Fruit fly (Drosophila melanogaster) whole organism, prepupa: ENCODE measurements around the gene CG7968.

Experiments used
- Blimp-1 ChIP-seq: fragments of 200-800 bp; sonication (Bioruptor generic); optimal IDR thresholded peaks from 3 replicates; lab custom pipeline; 2017; ENCODE audit warnings: missing biosample characterization, missing genetic modification characterization, mild to moderate bottlenecking, moderate library complexity, missing genetic modification reagents
- CG10669 ChIP-seq: fragments of 200-800 bp; sonication (Bioruptor generic); optimal IDR thresholded peaks from 3 replicates; lab custom pipeline; 2018; ENCODE audit warnings: missing biosample characterization, mild to moderate bottlenecking, missing genetic modification characterization, moderate library complexity
- CG11762 ChIP-seq: fragments of 200-800 bp; sonication (Bioruptor generic); optimal IDR thresholded peaks from 3 replicates; lab custom pipeline; 2016; ENCODE audit warnings: missing biosample characterization, missing genetic modification characterization; ENCODE audit not compliant: insufficient read depth
- CG11902 ChIP-seq: fragments of 200-800 bp; sonication (Bioruptor generic); optimal IDR thresholded peaks from 3 replicates; lab custom pipeline; 2016; ENCODE audit warnings: missing biosample characterization, missing genetic modification characterization
- CG15336 ChIP-seq: fragments of 200-800 bp; sonication (Bioruptor generic); IDR thresholded peaks from 2 replicates; pipeline ENCODE4 v1.3.6; 2022; ENCODE audit warnings: missing biosample characterization, missing genetic modification characterization
- CG1621 ChIP-seq: fragments of 200-800 bp; sonication (Bioruptor generic); optimal IDR thresholded peaks from 3 replicates; lab custom pipeline; 2018; ENCODE audit warnings: missing biosample characterization, mild to moderate bottlenecking, missing genetic modification characterization
- CG16779 ChIP-seq: fragments of 200-800 bp; sonication (Bioruptor generic); optimal IDR thresholded peaks from 3 replicates; lab custom pipeline; 2017; ENCODE audit warnings: missing biosample characterization, mild to moderate bottlenecking, missing genetic modification characterization
- CG3032 ChIP-seq: fragments of 200-800 bp; optimal IDR thresholded peaks from 2 replicates; lab custom pipeline; 2019; ENCODE audit warnings: missing biosample characterization, mild to moderate bottlenecking, missing genetic modification characterization, moderate library complexity
- CG31627 ChIP-seq: fragments of 200-800 bp; sonication (Bioruptor generic); optimal IDR thresholded peaks from 3 replicates; lab custom pipeline; 2016; ENCODE audit warnings: missing biosample characterization, missing genetic modification characterization
- CG34406 ChIP-seq: fragments of 200-800 bp; sonication (Bioruptor generic); optimal IDR thresholded peaks from 3 replicates; lab custom pipeline; 2016; ENCODE audit warnings: missing biosample characterization, missing genetic modification characterization
- CG3919 ChIP-seq: fragments of 200-800 bp; sonication (Bioruptor generic); optimal IDR thresholded peaks from 3 replicates; lab custom pipeline; 2016; ENCODE audit warnings: missing biosample characterization, missing genetic modification characterization
- CG6276 ChIP-seq: fragments of 200-800 bp; sonication (Bioruptor generic); optimal IDR thresholded peaks from 2 replicates; lab custom pipeline; 2017; ENCODE audit warnings: missing biosample characterization, mild to moderate bottlenecking, missing genetic modification characterization
- CG6808 ChIP-seq: fragments of 200-800 bp; sonication (Bioruptor generic); optimal IDR thresholded peaks from 3 replicates; lab custom pipeline; 2017; ENCODE audit warnings: missing biosample characterization, missing genetic modification characterization, mild to moderate bottlenecking, moderate library complexity, missing genetic modification reagents
- CG7368 ChIP-seq: fragments of 200-800 bp; sonication (Bioruptor generic); optimal IDR thresholded peaks from 3 replicates; lab custom pipeline; 2016; ENCODE audit warnings: missing biosample characterization, missing genetic modification characterization
- CG9139 ChIP-seq: fragments of 200-800 bp; sonication (Bioruptor generic); optimal IDR thresholded peaks from 3 replicates; lab custom pipeline; 2017; ENCODE audit warnings: missing biosample characterization, mild to moderate bottlenecking, missing genetic modification characterization
- Eip75B ChIP-seq: fragments of 200-800 bp; sonication (Bioruptor generic); optimal IDR thresholded peaks from 3 replicates; lab custom pipeline; 2016; ENCODE audit warnings: missing biosample characterization, missing genetic modification characterization
- Eip78C ChIP-seq: fragments of 200-800 bp; sonication (Bioruptor generic); peaks from one replicate; lab custom pipeline; 2016; ENCODE audit warnings: missing biosample characterization, missing genetic modification characterization
- Eip93F ChIP-seq: fragments of 200-800 bp; sonication (Bioruptor generic); optimal IDR thresholded peaks from 2 replicates; lab custom pipeline; 2016; ENCODE audit warnings: missing biosample characterization, mild to moderate bottlenecking, missing genetic modification characterization
- Ets21C ChIP-seq: fragments of 200-800 bp; sonication (Bioruptor generic); optimal IDR thresholded peaks from 3 replicates; lab custom pipeline; 2016; ENCODE audit warnings: missing biosample characterization, missing genetic modification characterization
- Gug ChIP-seq: fragments of 200-800 bp; sonication (Bioruptor generic); IDR thresholded peaks from 2 replicates; pipeline ENCODE4 v1.3.6; 2022; ENCODE audit warnings: missing biosample characterization, missing genetic modification characterization
- Lpt ChIP-seq: fragments of 200-800 bp; sonication (Bioruptor generic); optimal IDR thresholded peaks from 3 replicates; lab custom pipeline; 2016; ENCODE audit warnings: missing biosample characterization, missing genetic modification characterization
- Met ChIP-seq: fragments of 200-800 bp; sonication (Bioruptor generic); optimal IDR thresholded peaks from 3 replicates; lab custom pipeline; 2016; ENCODE audit warnings: missing biosample characterization, missing genetic modification characterization
- OdsH ChIP-seq: fragments of 200-800 bp; sonication (Bioruptor generic); optimal IDR thresholded peaks from 3 replicates; lab custom pipeline; 2016; ENCODE audit warnings: missing biosample characterization, missing genetic modification characterization
- Smox ChIP-seq: fragments of 200-800 bp; sonication (Bioruptor generic); optimal IDR thresholded peaks from 3 replicates; lab custom pipeline; 2016; ENCODE audit warnings: missing biosample characterization, missing genetic modification characterization
- Sox102F ChIP-seq: fragments of 200-800 bp; sonication (Bioruptor generic); optimal IDR thresholded peaks from 2 replicates; lab custom pipeline; 2016; ENCODE audit warnings: missing biosample characterization, mild to moderate bottlenecking, missing genetic modification characterization
- Sox14 ChIP-seq: fragments of 200-800 bp; sonication (Bioruptor generic); optimal IDR thresholded peaks from 3 replicates; lab custom pipeline; 2016; ENCODE audit warnings: missing biosample characterization, missing genetic modification characterization
- Sox15 ChIP-seq: fragments of 200-800 bp; sonication (Bioruptor generic); optimal IDR thresholded peaks from 3 replicates; lab custom pipeline; 2016; ENCODE audit warnings: missing biosample characterization, missing genetic modification characterization
- achi ChIP-seq: fragments of 200-800 bp; sonication (Bioruptor generic); optimal IDR thresholded peaks from 3 replicates; lab custom pipeline; 2016; ENCODE audit warnings: missing biosample characterization, missing genetic modification characterization
- acj6 ChIP-seq: fragments of 200-800 bp; sonication (Bioruptor generic); optimal IDR thresholded peaks from 3 replicates; lab custom pipeline; 2016; ENCODE audit warnings: missing biosample characterization, missing genetic modification characterization
- dac ChIP-seq: fragments of 200-800 bp; sonication (Bioruptor generic); optimal IDR thresholded peaks from 2 replicates; lab custom pipeline; 2017; ENCODE audit warnings: missing biosample characterization, mild to moderate bottlenecking, missing genetic modification characterization
- dsx ChIP-seq: fragments of 200-800 bp; optimal IDR thresholded peaks from 3 replicates; lab custom pipeline; 2019; ENCODE audit warnings: missing biosample characterization, mild to moderate bottlenecking, missing genetic modification characterization, moderate library complexity; ENCODE audit not compliant: poor library complexity, severe bottlenecking
- eg ChIP-seq: fragments of 200-800 bp; sonication (Bioruptor generic); IDR thresholded peaks from 3 replicates; pipeline ENCODE4 v1.3.6; 2022; ENCODE audit warnings: missing biosample characterization, missing genetic modification characterization
- esn ChIP-seq: fragments of 200-800 bp; sonication (Bioruptor generic); optimal IDR thresholded peaks from 2 replicates; lab custom pipeline; 2016; ENCODE audit warnings: missing biosample characterization, mild to moderate bottlenecking, missing genetic modification characterization, moderate library complexity
- fd85E ChIP-seq: fragments of 200-800 bp; sonication (Bioruptor generic); optimal IDR thresholded peaks from 3 replicates; lab custom pipeline; 2016; ENCODE audit warnings: missing biosample characterization, missing genetic modification characterization
- fkh ChIP-seq: fragments of 200-800 bp; sonication (Bioruptor generic); optimal IDR thresholded peaks from 3 replicates; lab custom pipeline; 2017; ENCODE audit warnings: missing biosample characterization, mild to moderate bottlenecking, missing genetic modification characterization, moderate library complexity
- lz ChIP-seq: fragments of 200-800 bp; sonication (Bioruptor generic); optimal IDR thresholded peaks from 3 replicates; lab custom pipeline; 2016; ENCODE audit warnings: missing biosample characterization, missing genetic modification characterization
- net ChIP-seq: fragments of 200-800 bp; sonication (Bioruptor generic); optimal IDR thresholded peaks from 3 replicates; lab custom pipeline; 2016; ENCODE audit warnings: missing biosample characterization, missing genetic modification characterization
- salr ChIP-seq, 2 experiments: fragments of 200-800 bp; sonication (Bioruptor generic); optimal IDR thresholded peaks; 3 replicates each; lab custom pipeline; 2016 to 2018; ENCODE audit warnings: missing biosample characterization in 2 of 2, missing genetic modification characterization in 2 of 2, mild to moderate bottlenecking in 1 of 2
- ss ChIP-seq, 2 experiments: fragments of 200-800 bp; sonication (Bioruptor generic); optimal IDR thresholded peaks; 2 replicates in 1 of 2; 3 replicates in 1 of 2; lab custom pipeline; 2017 to 2018; ENCODE audit warnings: mild to moderate bottlenecking in 2 of 2, missing biosample characterization in 2 of 2, missing genetic modification characterization in 2 of 2, moderate library complexity in 1 of 2
- svp ChIP-seq: fragments of 200-800 bp; sonication (Bioruptor generic); peaks from one replicate; lab custom pipeline; 2016; ENCODE audit warnings: missing biosample characterization, missing genetic modification characterization
- vri ChIP-seq: fragments of 200-800 bp; sonication (Bioruptor generic); optimal IDR thresholded peaks from 3 replicates; lab custom pipeline; 2016; ENCODE audit warnings: missing biosample characterization, mild to moderate bottlenecking, missing genetic modification characterization

CG7968 gene

DNA sequence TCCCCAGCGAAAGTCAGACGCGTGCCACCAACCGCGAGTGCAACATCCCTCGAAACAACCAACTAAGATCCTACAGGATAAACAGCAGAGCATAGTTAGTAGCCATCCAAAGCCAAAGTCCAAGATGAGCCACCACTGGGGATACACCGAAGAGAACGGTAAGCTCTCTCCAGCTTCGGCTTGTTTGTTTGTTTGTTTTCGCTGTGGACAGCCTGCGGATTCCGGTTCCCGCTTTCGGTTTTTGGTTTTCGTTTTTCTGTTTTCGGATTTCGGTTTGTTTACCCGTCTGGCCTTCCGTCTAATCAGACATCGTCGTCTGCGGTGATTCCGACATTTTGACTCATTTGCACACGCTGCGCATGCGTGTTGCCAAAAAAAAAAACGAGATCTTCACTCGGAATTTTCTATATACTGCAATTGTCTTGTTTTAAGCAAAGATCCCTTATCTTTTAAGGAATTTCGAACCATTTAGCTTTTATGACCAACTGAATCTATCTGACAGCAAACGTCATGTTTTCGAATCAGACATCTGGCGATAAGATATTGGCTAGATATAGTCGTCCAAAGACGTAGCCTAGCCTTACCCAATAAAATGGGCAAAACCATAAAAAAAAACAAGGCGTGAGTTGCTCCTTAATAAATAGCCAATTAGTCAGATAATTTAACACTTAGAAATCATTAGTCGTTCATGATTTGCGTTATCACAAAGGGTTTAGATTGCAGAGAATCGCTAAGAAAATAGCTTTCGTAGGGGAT is 45.2 kb upstream of the CG7968 start (continued):
- TF ChIP-seq OdsH (no peak), Lpt (GFP tag; lab: Kevin White, UChicago) (no peak), Sox102F (no peak), CG1621 (tag; lab: Kevin White, UChicago) (no peak), lz (GFP tag; lab: Kevin White, UChicago) (no peak), dac (GFP tag; lab: Kevin White, UChicago) (no peak), ss (GFP tag; optimal IDR thresholded peaks at IDR 0.05; lab: Kevin White, UChicago) (peak in 1 of 2 experiments; percentile 16), eg (peak; percentile 9; the same call in 1 of the 3 replicates), Ets21C (GFP tag; lab: Kevin White, UChicago) (no peak), CG3032 (tag; lab: Kevin White, UChicago) (no peak), fkh (peak; percentile 28), Eip75B (GFP tag; lab: Kevin White, UChicago) (no peak), net (GFP tag; lab: Kevin White, UChicago) (peak; percentile 0), Sox14 (no peak), Smox (no peak), CG11762 (GFP tag; lab: Kevin White, UChicago) (no peak), CG34406 (GFP tag; lab: Kevin White, UChicago) (no peak), CG6808 (GFP tag; lab: Kevin White, UChicago) (peak; percentile 10), fd85E (GFP tag; lab: Kevin White, UChicago) (no peak), esn (GFP tag; lab: Kevin White, UChicago) (no peak), CG16779 (tag; lab: Kevin White, UChicago) (no peak), Blimp-1 (GFP tag; lab: Kevin White, UChicago) (peak; percentile 28), CG3919 (GFP tag; lab: Kevin White, UChicago) (no peak), acj6 (no peak), CG7368 (GFP tag; lab: Kevin White, UChicago) (no peak), Sox15 (GFP tag; lab: Kevin White, UChicago) (no peak), vri (GFP tag; lab: Kevin White, UChicago) (peak; percentile 38), Eip93F (GFP tag; lab: Kevin White, UChicago) (no peak), CG10669 (no peak), Gug (GFP tag; lab: Robert Waterston, UW) (no peak), achi (GFP tag; lab: Kevin White, UChicago) (no peak), salr (GFP tag; optimal IDR thresholded peaks at IDR 0.05; lab: Kevin White, UChicago) (no peak), CG11902 (GFP tag; lab: Kevin White, UChicago) (no peak), CG31627 (GFP tag; lab: Kevin White, UChicago) (no peak), CG15336 (GFP tag; lab: Robert Waterston, UW) (no peak)

DNA sequence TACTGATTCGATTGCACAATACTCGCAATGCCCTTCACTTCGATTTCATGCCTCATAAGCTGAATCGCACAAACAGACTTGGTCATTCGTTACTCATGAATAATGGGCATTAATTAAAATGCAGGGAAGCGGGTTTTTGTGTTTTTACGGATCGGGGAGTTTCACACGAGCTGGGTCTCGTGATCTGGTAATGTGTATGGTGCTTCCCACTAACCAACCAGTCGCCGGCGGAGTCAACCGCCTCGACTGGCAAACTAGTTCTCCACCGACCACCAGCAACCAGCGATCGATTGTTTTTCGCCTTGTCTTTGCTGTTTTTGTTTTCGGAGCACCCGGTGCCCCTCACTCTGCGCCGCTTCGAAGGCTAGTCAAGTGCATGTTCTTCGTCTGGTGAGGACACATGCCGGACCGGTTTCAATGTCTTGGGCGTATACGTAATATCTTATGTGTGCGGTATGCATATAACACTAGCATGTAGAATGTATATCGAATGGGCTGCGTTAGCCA is 44.6 kb upstream of the CG7968 start:
- TF ChIP-seq CG1621 (tag; lab: Kevin White, UChicago) (peak; percentile 71), fkh (no peak), ss (GFP tag; optimal IDR thresholded peaks at IDR 0.05; lab: Kevin White, UChicago) (peak; percentile 44 to 75), dsx (GFP tag; lab: Kevin White, UChicago) (peak; percentile 20), CG6808 (GFP tag; lab: Kevin White, UChicago) (peak; percentile 21), esn (GFP tag; lab: Kevin White, UChicago) (peak; percentile 15), vri (GFP tag; lab: Kevin White, UChicago) (peak; percentile 6), Met (GFP tag; lab: Kevin White, UChicago) (no peak), Lpt (GFP tag; lab: Kevin White, UChicago) (peak; percentile 7), CG9139 (GFP tag; lab: Kevin White, UChicago) (peak; percentile 24), CG6276 (GFP tag; lab: Kevin White, UChicago) (no peak), CG10669 (peak; percentile 13), Sox14 (no peak), eg (peak; percentile 42; the same call in 1 of the 3 replicates), svp (GFP tag; lab: Kevin White, UChicago) (peak; percentile 80), acj6 (no peak), Eip78C (GFP tag; lab: Kevin White, UChicago) (peak; percentile 53), achi (GFP tag; lab: Kevin White, UChicago) (peak; percentile 13)
